Fruit fly (Drosophila melanogaster) whole organism, embryonic: Measurements from ENCODE around the gene Ptth.

Experiments
- Awh ChIP-seq: fragments of 200-800 bp; sonication (Bioruptor generic); IDR thresholded peaks from 2 replicates; pipeline ENCODE4, ENCODE4 v1.3.6; 2022; ENCODE audit warnings: missing biosample characterization, missing genetic modification characterization
- B-H2 ChIP-seq: fragments of 200-800 bp; sonication (Bioruptor generic); optimal IDR thresholded peaks from 2 replicates; lab custom pipeline; 2018; ENCODE audit warnings: missing biosample characterization, mild to moderate bottlenecking, missing genetic modification characterization
- Bgb ChIP-seq: fragments of 200-800 bp; sonication (Bioruptor generic); IDR thresholded peaks from 2 replicates; pipeline ENCODE4 v1.3.6; 2022; ENCODE audit warnings: missing biosample characterization, missing genetic modification characterization; ENCODE audit not compliant: partially characterized antibody
- C15 ChIP-seq: fragments of 200-800 bp; sonication (Bioruptor generic); IDR thresholded peaks from 3 replicates; pipeline ENCODE4 v1.3.6; 2022; ENCODE audit warnings: missing biosample characterization, missing genetic modification characterization
- CG10267 ChIP-seq: fragments of 200-800 bp; sonication (Bioruptor generic); optimal IDR thresholded peaks from 2 replicates; lab custom pipeline; 2018; ENCODE audit warnings: missing biosample characterization, mild to moderate bottlenecking, missing genetic modification characterization, moderate library complexity
- CG10431 ChIP-seq: fragments of 200-800 bp; sonication (Bioruptor generic); optimal IDR thresholded peaks from 3 replicates; lab custom pipeline; 2018; ENCODE audit warnings: missing biosample characterization, mild to moderate bottlenecking, missing genetic modification characterization
- CG10959 ChIP-seq: fragments of 200-800 bp; sonication (Bioruptor generic); IDR thresholded peaks from 2 replicates; pipeline ENCODE4 v1.3.6; 2022; ENCODE audit warnings: missing biosample characterization, missing genetic modification characterization
- CG11696 ChIP-seq: fragments of 200-800 bp; sonication (Bioruptor generic); IDR thresholded peaks from 2 replicates; pipeline ENCODE4 v1.3.6; 2022; ENCODE audit warnings: missing biosample characterization, missing genetic modification characterization
- CG12071 ChIP-seq: fragments of 200-800 bp; sonication (Bioruptor generic); optimal IDR thresholded peaks from 3 replicates; lab custom pipeline; 2018; ENCODE audit warnings: missing biosample characterization, mild to moderate bottlenecking, missing genetic modification characterization
- CG12104 ChIP-seq: fragments of 200-800 bp; sonication (Bioruptor generic); optimal IDR thresholded peaks from 3 replicates; lab custom pipeline; 2016; ENCODE audit warnings: missing biosample characterization, missing genetic modification characterization
- CG14050 ChIP-seq: fragments of 200-800 bp; sonication (Bioruptor generic); IDR thresholded peaks from 3 replicates; pipeline ENCODE4 v1.3.6; 2022; ENCODE audit warnings: missing biosample characterization, missing genetic modification characterization
- CG17361 ChIP-seq: fragments of 200-800 bp; sonication (Bioruptor generic); IDR thresholded peaks from 3 replicates; pipeline ENCODE4 v1.3.6; 2022; ENCODE audit warnings: missing biosample characterization, missing genetic modification characterization
- CG2712 ChIP-seq: fragments of 200-800 bp; optimal IDR thresholded peaks from 3 replicates; lab custom pipeline; 2019; ENCODE audit warnings: missing biosample characterization, mild to moderate bottlenecking, missing genetic modification characterization, moderate library complexity
- CG30431 ChIP-seq: fragments of 200-800 bp; sonication (Bioruptor generic); optimal IDR thresholded peaks from 2 replicates; lab custom pipeline; 2017; ENCODE audit warnings: missing biosample characterization, missing genetic modification characterization
- CG31224 ChIP-seq: fragments of 200-800 bp; sonication (Bioruptor generic); IDR thresholded peaks from 2 replicates; pipeline ENCODE4 v1.3.6; 2022; ENCODE audit warnings: missing biosample characterization, missing genetic modification characterization
- CG33557 ChIP-seq: fragments of 200-800 bp; sonication (Bioruptor generic); optimal IDR thresholded peaks from 2 replicates; lab custom pipeline; 2019; ENCODE audit warnings: missing biosample characterization, mild to moderate bottlenecking, missing genetic modification characterization, moderate library complexity
- CG3995 ChIP-seq: fragments of 200-800 bp; sonication (Bioruptor generic); optimal IDR thresholded peaks from 3 replicates; lab custom pipeline; 2016; ENCODE audit warnings: missing biosample characterization, missing genetic modification characterization
- CG4360 ChIP-seq: fragments of 200-800 bp; sonication (Bioruptor generic); IDR thresholded peaks from 2 replicates; pipeline ENCODE4 v1.3.6; 2022; ENCODE audit warnings: missing biosample characterization, missing genetic modification characterization
- CG7928 ChIP-seq: fragments of 200-800 bp; sonication (Bioruptor generic); optimal IDR thresholded peaks from 2 replicates; lab custom pipeline; 2017; ENCODE audit warnings: missing biosample characterization, mild to moderate bottlenecking, missing genetic modification characterization
- CG8281 ChIP-seq: fragments of 200-800 bp; sonication (Bioruptor generic); optimal IDR thresholded peaks from 2 replicates; lab custom pipeline; 2018; ENCODE audit warnings: missing biosample characterization, mild to moderate bottlenecking, missing genetic modification characterization, moderate library complexity
- D19A ChIP-seq: fragments of 200-800 bp; optimal IDR thresholded peaks from 3 replicates; lab custom pipeline; 2019; ENCODE audit warnings: missing biosample characterization, mild to moderate bottlenecking, missing genetic modification characterization, moderate library complexity
- Dbx ChIP-seq: fragments of 200-800 bp; sonication (Bioruptor generic); IDR thresholded peaks from 3 replicates; pipeline ENCODE4 v1.3.6; 2022; ENCODE audit warnings: missing biosample characterization, missing genetic modification characterization
- Doc3 ChIP-seq: fragments of 200-800 bp; sonication (Bioruptor generic); IDR thresholded peaks from 3 replicates; pipeline ENCODE4 v1.3.6; 2022; ENCODE audit warnings: missing biosample characterization, missing genetic modification characterization; ENCODE audit not compliant: partially characterized antibody
- E2f2 ChIP-seq: fragments of 200-800 bp; sonication (Bioruptor generic); IDR thresholded peaks from 2 replicates; pipeline ENCODE4 v1.3.6; 2022; ENCODE audit warnings: missing biosample characterization, missing genetic modification characterization
- H15 ChIP-seq: fragments of 200-800 bp; sonication (Bioruptor generic); IDR thresholded peaks from 3 replicates; pipeline ENCODE4 v1.3.6; 2022; ENCODE audit warnings: missing biosample characterization, missing genetic modification characterization
- Hmr ChIP-seq: fragments of 200-800 bp; sonication (Bioruptor generic); optimal IDR thresholded peaks from 3 replicates; lab custom pipeline; 2017; ENCODE audit warnings: mild to moderate bottlenecking, missing biosample characterization, missing genetic modification reagents, missing genetic modification characterization
- Lpt ChIP-seq: fragments of >200 bp; optimal IDR thresholded peaks from 2 replicates; lab custom pipeline; 2018; ENCODE audit warnings: missing biosample characterization, missing genetic modification characterization
- NC2α ChIP-seq: fragments of 200-800 bp; sonication (Bioruptor generic); optimal IDR thresholded peaks from 2 replicates; lab custom pipeline; 2016; ENCODE audit warnings: missing biosample characterization, missing genetic modification characterization
- Nf-YC ChIP-seq: fragments of 200-800 bp; optimal IDR thresholded peaks from 3 replicates; lab custom pipeline; 2019; ENCODE audit warnings: missing biosample characterization, mild to moderate bottlenecking, missing genetic modification characterization, moderate library complexity
- Sin3A ChIP-seq: fragments of >200 bp; optimal IDR thresholded peaks from 2 replicates; lab custom pipeline; 2018
- Spps ChIP-seq: fragments of 200-800 bp; sonication (Bioruptor generic); optimal IDR thresholded peaks from 2 replicates; lab custom pipeline; 2018; ENCODE audit warnings: missing biosample characterization, mild to moderate bottlenecking, missing genetic modification characterization
- Sry-β ChIP-seq: fragments of 200-800 bp; sonication (Bioruptor generic); optimal IDR thresholded peaks from 2 replicates; lab custom pipeline; 2018; ENCODE audit warnings: missing biosample characterization, mild to moderate bottlenecking, missing genetic modification characterization, moderate library complexity
- Taf1 ChIP-seq: fragments of 200-800 bp; sonication (Bioruptor generic); IDR thresholded peaks from 2 replicates; pipeline ENCODE4 v1.3.6; 2022; ENCODE audit warnings: missing biosample characterization, missing genetic modification characterization
- bigmax ChIP-seq: fragments of 200-800 bp; sonication (Bioruptor generic); optimal IDR thresholded peaks from 2 replicates; lab custom pipeline; 2018; ENCODE audit warnings: missing biosample characterization, mild to moderate bottlenecking, missing genetic modification characterization
- fd96Cb ChIP-seq: fragments of 200-800 bp; sonication (Bioruptor generic); optimal IDR thresholded peaks from 2 replicates; lab custom pipeline; 2018; ENCODE audit warnings: missing biosample characterization, mild to moderate bottlenecking, missing genetic modification characterization, moderate library complexity
- kah ChIP-seq: fragments of 200-800 bp; sonication (Bioruptor generic); optimal IDR thresholded peaks from 2 replicates; lab custom pipeline; 2018; ENCODE audit warnings: missing biosample characterization, mild to moderate bottlenecking, missing genetic modification characterization
- kay ChIP-seq: fragments of 200-800 bp; sonication (Bioruptor generic); optimal IDR thresholded peaks from 2 replicates; lab custom pipeline; 2016; ENCODE audit warnings: missing biosample characterization, missing genetic modification characterization
- kni ChIP-seq: fragments of 200-800 bp; sonication (Bioruptor generic); optimal IDR thresholded peaks from 3 replicates; lab custom pipeline; 2017; ENCODE audit warnings: mild to moderate bottlenecking, missing biosample characterization, missing genetic modification reagents, missing genetic modification characterization
- mld ChIP-seq: fragments of 200-800 bp; sonication (Bioruptor generic); IDR thresholded peaks from 3 replicates; pipeline ENCODE4 v1.3.6; 2022; ENCODE audit warnings: missing biosample characterization, missing genetic modification characterization; ENCODE audit not compliant: partially characterized antibody
- nerfin-2 ChIP-seq: fragments of 200-800 bp; sonication (Bioruptor generic); IDR thresholded peaks from 2 replicates; pipeline ENCODE4 v1.3.6; 2022; ENCODE audit warnings: missing biosample characterization, missing genetic modification characterization; ENCODE audit not compliant: partially characterized antibody
- odd ChIP-seq: fragments of 200-800 bp; sonication (Bioruptor generic); optimal IDR thresholded peaks from 2 replicates; lab custom pipeline; 2017; ENCODE audit warnings: missing biosample characterization, mild to moderate bottlenecking, missing genetic modification characterization
- p53 ChIP-seq: fragments of 200-800 bp; sonication (Bioruptor generic); optimal IDR thresholded peaks from 2 replicates; lab custom pipeline; 2016; ENCODE audit warnings: missing biosample characterization, missing genetic modification characterization
- pan ChIP-seq, 4 experiments: fragments of >200 bp in 3 of 4; fragments of 200-800 bp in 1 of 4; sonication (Bioruptor generic) in 1 of 4; optimal IDR thresholded peaks in 3 of 4; IDR thresholded peaks in 1 of 4; 2 replicates each; pipeline versions ENCODE4 v1.3.6 to Lab custom; 2017 to 2022; ENCODE audit warnings: missing biosample characterization in 2 of 4, missing genetic modification characterization in 2 of 4, mixed read lengths in 1 of 4
- pita ChIP-seq: fragments of 200-800 bp; sonication (Bioruptor generic); optimal IDR thresholded peaks from 2 replicates; lab custom pipeline; 2017; ENCODE audit warnings: missing biosample characterization, mild to moderate bottlenecking, missing genetic modification characterization
- psq ChIP-seq: fragments of 200-800 bp; sonication (Bioruptor generic); optimal IDR thresholded peaks from 2 replicates; lab custom pipeline; 2017; ENCODE audit warnings: missing biosample characterization, missing genetic modification characterization
- scrt ChIP-seq: fragments of 200-800 bp; sonication (Bioruptor generic); optimal IDR thresholded peaks from 2 replicates; lab custom pipeline; 2018; ENCODE audit warnings: missing biosample characterization, mild to moderate bottlenecking, missing genetic modification characterization, moderate library complexity
- sisA ChIP-seq: fragments of 200-800 bp; sonication (Bioruptor generic); IDR thresholded peaks from 2 replicates; pipeline ENCODE4 v1.3.6; 2022; ENCODE audit warnings: missing biosample characterization, missing genetic modification characterization
- slbo ChIP-seq: fragments of 200-800 bp; sonication (Bioruptor generic); IDR thresholded peaks from 2 replicates; pipeline ENCODE4 v1.3.6; 2022; ENCODE audit warnings: missing biosample characterization, missing genetic modification characterization
- tll ChIP-seq, 2 experiments: fragments of 200-800 bp in 1 of 2; fragments of >200 bp in 1 of 2; sonication (Bioruptor generic) in 1 of 2; optimal IDR thresholded peaks; 2 replicates each; lab custom pipeline; 2017 to 2019; ENCODE audit warnings: missing biosample characterization in 2 of 2, missing genetic modification characterization in 2 of 2, mild to moderate bottlenecking in 1 of 2, moderate library complexity in 1 of 2
- trh ChIP-seq: fragments of 200-800 bp; sonication (Bioruptor generic); optimal IDR thresholded peaks from 2 replicates; lab custom pipeline; 2016; ENCODE audit warnings: missing biosample characterization, missing genetic modification characterization
- wor ChIP-seq: fragments of 200-800 bp; sonication (Bioruptor generic); IDR thresholded peaks from 2 replicates; pipeline ENCODE4 v1.3.6; 2022; ENCODE audit warnings: missing biosample characterization, missing genetic modification characterization

The Ptth gene

DNA sequence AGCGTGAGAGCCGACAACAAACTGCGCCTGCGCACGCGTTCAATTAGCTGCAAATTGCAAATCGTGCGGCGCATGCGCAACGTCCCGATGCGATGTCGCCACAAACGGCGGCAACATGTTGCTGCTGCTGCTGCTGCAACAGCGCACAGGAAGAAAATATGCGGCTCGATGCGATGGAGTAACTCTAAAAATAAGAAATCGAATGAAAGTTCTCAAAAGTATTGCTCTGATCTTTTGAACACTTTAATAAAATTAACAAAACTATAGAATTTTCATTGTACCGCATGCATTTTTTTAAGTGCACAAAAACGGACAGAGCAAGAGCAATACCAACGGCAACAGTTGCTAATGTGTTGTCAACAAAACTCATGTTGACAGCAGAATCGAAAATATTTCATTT, 29.5 kb upstream of the Ptth start (continued):
- TF ChIP-seq p53 (GFP tag; lab: Kevin White, UChicago): no peak
- TF ChIP-seq E2f2 (GFP tag; lab: Robert Waterston, UW): peak; percentile 17; the same call in 1 of the 2 replicates
- TF ChIP-seq CG33557: peak; percentile 57
- TF ChIP-seq nerfin-2 (GFP tag; lab: Robert Waterston, UW): no peak
- no peak for TF ChIP-seq kay (GFP tag; lab: Kevin White, UChicago)
- TF ChIP-seq Taf1: no peak
- TF ChIP-seq CG31224: no peak
- TF ChIP-seq CG12104 (GFP tag; lab: Kevin White, UChicago): no peak
- TF ChIP-seq CG17361 (GFP tag; lab: Robert Waterston, UW): peak; percentile 47; the same call in 2 of the 3 replicates
- TF ChIP-seq Awh (GFP tag; lab: Robert Waterston, UW): no peak
- TF ChIP-seq Spps (tag; lab: Kevin White, UChicago): peak; percentile 46
- no peak for TF ChIP-seq CG8281 (tag; lab: Kevin White, UChicago)
- no peak for TF ChIP-seq Lpt (GFP tag; lab: Kevin White, UChicago)
- no peak for TF ChIP-seq Hmr (GFP tag; lab: Kevin White, UChicago)
- TF ChIP-seq D19A: no peak
- TF ChIP-seq psq (GFP tag; lab: Kevin White, UChicago): no peak
- no peak for TF ChIP-seq C15 (GFP tag; lab: Robert Waterston, UW)
- no peak for TF ChIP-seq pan (optimal IDR thresholded peaks at IDR 0.05; lab: Kevin White, UChicago)
- TF ChIP-seq pan (GFP tag; optimal IDR thresholded peaks at IDR 0.05 in 1 of 2, IDR thresholded peaks at IDR 0.05 in 1 of 2): no peak
- no peak for TF ChIP-seq Doc3
- no peak for TF ChIP-seq mld (GFP tag; lab: Robert Waterston, UW)
- TF ChIP-seq scrt (GFP tag; lab: Kevin White, UChicago): no peak
- TF ChIP-seq CG30431 (GFP tag; lab: Kevin White, UChicago): peak; percentile 43
- TF ChIP-seq fd96Cb (tag; lab: Kevin White, UChicago): peak; percentile 45
- TF ChIP-seq slbo: no peak
- no peak for TF ChIP-seq NC2α (GFP tag; lab: Kevin White, UChicago)
- TF ChIP-seq sisA: peak; percentile 51
- TF ChIP-seq wor: no peak; the same call in 1 of the 2 replicates
- no peak for TF ChIP-seq tll (GFP tag; optimal IDR thresholded peaks at IDR 0.05; lab: Kevin White, UChicago)
- no peak for TF ChIP-seq odd (GFP tag; lab: Kevin White, UChicago)
- TF ChIP-seq CG11696 (GFP tag; lab: Robert Waterston, UW): no peak
- no peak for TF ChIP-seq Bgb (GFP tag; lab: Robert Waterston, UW)
- TF ChIP-seq kni (GFP tag; lab: Kevin White, UChicago): no peak
- no peak for TF ChIP-seq kah (GFP tag; lab: Kevin White, UChicago)
- no peak for TF ChIP-seq CG4360 (GFP tag; lab: Robert Waterston, UW)
- no peak for TF ChIP-seq Nf-YC (tag; lab: Kevin White, UChicago)
- TF ChIP-seq CG14050: no peak
- no peak for TF ChIP-seq bigmax (GFP tag; lab: Kevin White, UChicago)
- no peak for TF ChIP-seq B-H2 (GFP tag; lab: Kevin White, UChicago)
- no peak for TF ChIP-seq CG10431
- no peak for TF ChIP-seq Dbx (GFP tag; lab: Robert Waterston, UW)
- peak; percentile 52 for TF ChIP-seq CG10267 (tag; lab: Kevin White, UChicago)
- TF ChIP-seq CG12071 (GFP tag; lab: Kevin White, UChicago): no peak
- 0 out of 3 replicates have a peak, but pooled peaks have one; percentile 33 for TF ChIP-seq H15 (GFP tag; lab: Robert Waterston, UW)
- peak; percentile 75 for TF ChIP-seq CG10959 (GFP tag; lab: Robert Waterston, UW)
- no peak for TF ChIP-seq Sin3A (lab: Kevin White, UChicago)
- no peak for TF ChIP-seq CG3995
- TF ChIP-seq pita: no peak
- no peak for TF ChIP-seq CG7928
- no peak for TF ChIP-seq trh (GFP tag; lab: Kevin White, UChicago)
- TF ChIP-seq Sry-β (GFP tag; lab: Kevin White, UChicago): no peak
- TF ChIP-seq CG2712 (tag; lab: Kevin White, UChicago): peak; percentile 72
